Fruit fly (Drosophila melanogaster) whole organism, embryonic: ENCODE measurements around the gene crm.

Experiments used
- Atf-2 ChIP-seq: fragments of 200-800 bp; sonication (Bioruptor generic); optimal IDR thresholded peaks from 2 replicates; lab custom pipeline; 2016; ENCODE audit warnings: missing biosample characterization, missing genetic modification characterization
- BEAF-32 ChIP-seq: fragments of 200-800 bp; sonication (Bioruptor generic); optimal IDR thresholded peaks from 3 replicates; lab custom pipeline; 2017; ENCODE audit warnings: missing biosample characterization, missing genetic modification characterization, mild to moderate bottlenecking, moderate library complexity, missing genetic modification reagents
- CG10366 ChIP-seq: fragments of 200-800 bp; sonication (Bioruptor generic); IDR thresholded peaks from 2 replicates; pipeline ENCODE4 v1.3.6; 2022; ENCODE audit warnings: missing biosample characterization, missing genetic modification characterization
- CG10979 ChIP-seq: fragments of 200-800 bp; sonication (Bioruptor generic); optimal IDR thresholded peaks from 2 replicates; lab custom pipeline; 2018; ENCODE audit warnings: missing biosample characterization, mild to moderate bottlenecking, missing genetic modification characterization, moderate library complexity
- CG11723 ChIP-seq: fragments of 200-800 bp; sonication (Bioruptor generic); optimal IDR thresholded peaks from 2 replicates; lab custom pipeline; 2017; ENCODE audit warnings: missing biosample characterization, mild to moderate bottlenecking, missing genetic modification characterization
- CG14050 ChIP-seq: fragments of 200-800 bp; sonication (Bioruptor generic); IDR thresholded peaks from 3 replicates; pipeline ENCODE4 v1.3.6; 2022; ENCODE audit warnings: missing biosample characterization, missing genetic modification characterization
- CG1529 ChIP-seq: fragments of 200-800 bp; sonication (Bioruptor generic); optimal IDR thresholded peaks from 3 replicates; lab custom pipeline; 2018; ENCODE audit warnings: missing biosample characterization, missing genetic modification characterization
- CG16815 ChIP-seq: fragments of 200-800 bp; sonication (Bioruptor generic); optimal IDR thresholded peaks from 3 replicates; lab custom pipeline; 2017; ENCODE audit warnings: missing biosample characterization, mild to moderate bottlenecking, missing genetic modification characterization
- CG17359 ChIP-seq: fragments of 200-800 bp; sonication (Bioruptor generic); optimal IDR thresholded peaks from 3 replicates; lab custom pipeline; 2018; ENCODE audit warnings: missing biosample characterization, mild to moderate bottlenecking, missing genetic modification characterization, moderate library complexity
- CG17385 ChIP-seq: fragments of 200-800 bp; sonication (Bioruptor generic); optimal IDR thresholded peaks from 3 replicates; lab custom pipeline; 2018; ENCODE audit warnings: missing biosample characterization, mild to moderate bottlenecking, missing genetic modification characterization
- CG17912 ChIP-seq: fragments of 200-800 bp; sonication (Bioruptor generic); optimal IDR thresholded peaks from 2 replicates; lab custom pipeline; 2018; ENCODE audit warnings: missing biosample characterization, mild to moderate bottlenecking, missing genetic modification characterization
- CG1792 ChIP-seq: fragments of 200-800 bp; sonication (Bioruptor generic); optimal IDR thresholded peaks from 2 replicates; lab custom pipeline; 2016; ENCODE audit warnings: missing biosample characterization, missing genetic modification characterization
- CG2712 ChIP-seq: fragments of 200-800 bp; optimal IDR thresholded peaks from 3 replicates; lab custom pipeline; 2019; ENCODE audit warnings: missing biosample characterization, mild to moderate bottlenecking, missing genetic modification characterization, moderate library complexity
- CG32767 ChIP-seq: fragments of 200-800 bp; sonication (Bioruptor generic); IDR thresholded peaks from 2 replicates; pipeline ENCODE4 v1.3.6; 2022; ENCODE audit warnings: missing biosample characterization, missing genetic modification characterization
- CG34422 ChIP-seq: fragments of 200-800 bp; sonication (Bioruptor generic); IDR thresholded peaks from 3 replicates; pipeline ENCODE4 v1.3.6; 2022; ENCODE audit warnings: missing biosample characterization, missing genetic modification characterization
- CG3726 ChIP-seq: fragments of 200-800 bp; sonication (Bioruptor generic); IDR thresholded peaks from 3 replicates; pipeline ENCODE4, ENCODE4 v1.3.6; 2022; ENCODE audit warnings: missing biosample characterization, missing genetic modification characterization
- CG3995 ChIP-seq: fragments of 200-800 bp; sonication (Bioruptor generic); optimal IDR thresholded peaks from 3 replicates; lab custom pipeline; 2016; ENCODE audit warnings: missing biosample characterization, missing genetic modification characterization
- CG42726 ChIP-seq: fragments of 200-800 bp; sonication (Bioruptor generic); IDR thresholded peaks from 2 replicates; pipeline ENCODE4 v1.3.6; 2022; ENCODE audit warnings: missing biosample characterization, missing genetic modification characterization; ENCODE audit not compliant: partially characterized antibody
- CG4854 ChIP-seq: fragments of 200-800 bp; sonication (Bioruptor generic); optimal IDR thresholded peaks from 2 replicates; lab custom pipeline; 2016; ENCODE audit warnings: missing biosample characterization, missing genetic modification characterization, inconsistent platforms
- CG6254 ChIP-seq: fragments of 200-800 bp; sonication (Bioruptor generic); optimal IDR thresholded peaks from 3 replicates; lab custom pipeline; 2017; ENCODE audit warnings: mild to moderate bottlenecking, missing biosample characterization, missing genetic modification reagents, missing genetic modification characterization
- CG6272 ChIP-seq: fragments of 200-800 bp; sonication (Bioruptor generic); IDR thresholded peaks from 2 replicates; pipeline ENCODE4 v1.3.6; 2022; ENCODE audit warnings: missing biosample characterization, missing genetic modification characterization
- CG6689 ChIP-seq: fragments of 200-800 bp; sonication (Bioruptor generic); IDR thresholded peaks from 2 replicates; pipeline ENCODE4 v1.3.6; 2022; ENCODE audit warnings: missing biosample characterization, missing genetic modification characterization
- CG7556 ChIP-seq: fragments of 200-800 bp; sonication (Bioruptor generic); optimal IDR thresholded peaks from 2 replicates; lab custom pipeline; 2017; ENCODE audit warnings: missing biosample characterization, mild to moderate bottlenecking, missing genetic modification characterization
- CG7839 ChIP-seq: fragments of 200-800 bp; sonication (Bioruptor generic); optimal IDR thresholded peaks from 3 replicates; lab custom pipeline; 2018; ENCODE audit warnings: missing biosample characterization, mild to moderate bottlenecking, missing genetic modification characterization, moderate library complexity
- CG8388 ChIP-seq: fragments of 200-800 bp; sonication (Bioruptor generic); optimal IDR thresholded peaks from 2 replicates; lab custom pipeline; 2019; ENCODE audit warnings: missing biosample characterization, mild to moderate bottlenecking, missing genetic modification characterization, moderate library complexity
- CG9215 ChIP-seq: fragments of 200-800 bp; sonication (Bioruptor generic); IDR thresholded peaks from 2 replicates; pipeline ENCODE4 v1.3.6; 2022; ENCODE audit warnings: missing biosample characterization, missing genetic modification characterization
- CkIIα-i1 ChIP-seq: fragments of 200-800 bp; sonication (Bioruptor generic); IDR thresholded peaks from 2 replicates; pipeline ENCODE4 v1.3.6; 2022; ENCODE audit warnings: missing biosample characterization, missing genetic modification characterization
- D19B ChIP-seq: fragments of 200-800 bp; sonication (Bioruptor generic); optimal IDR thresholded peaks from 2 replicates; lab custom pipeline; 2017; ENCODE audit warnings: missing biosample characterization, mild to moderate bottlenecking, missing genetic modification characterization
- Gsc ChIP-seq: fragments of 200-800 bp; sonication (Bioruptor generic); IDR thresholded peaks from 2 replicates; pipeline ENCODE4 v1.3.6; 2022; ENCODE audit warnings: missing biosample characterization, missing genetic modification characterization
- HLH54F ChIP-seq: fragments of 200-800 bp; sonication (Bioruptor generic); optimal IDR thresholded peaks from 3 replicates; lab custom pipeline; 2016; ENCODE audit warnings: missing biosample characterization, missing genetic modification characterization
- Mad ChIP-seq: fragments of 200-800 bp; sonication (Bioruptor generic); optimal IDR thresholded peaks from 2 replicates; lab custom pipeline; 2016; ENCODE audit warnings: missing biosample characterization, missing genetic modification characterization
- Max ChIP-seq: fragments of 200-800 bp; sonication (Bioruptor generic); optimal IDR thresholded peaks from 2 replicates; lab custom pipeline; 2016; ENCODE audit warnings: missing biosample characterization, mild to moderate bottlenecking, missing genetic modification characterization
- NC2β ChIP-seq: fragments of 200-800 bp; sonication (Bioruptor generic); optimal IDR thresholded peaks from 2 replicates; lab custom pipeline; 2016; ENCODE audit warnings: missing biosample characterization, missing genetic modification characterization
- NFAT ChIP-seq: fragments of 200-800 bp; sonication (Bioruptor generic); IDR thresholded peaks from 2 replicates; pipeline ENCODE4 v1.3.6; 2022; ENCODE audit warnings: missing biosample characterization, missing genetic modification characterization
- Nf-YA ChIP-seq: fragments of 200-800 bp; sonication (Bioruptor generic); IDR thresholded peaks from 2 replicates; pipeline ENCODE4 v1.3.6; 2022; ENCODE audit warnings: missing biosample characterization, missing genetic modification characterization
- Spps ChIP-seq: fragments of 200-800 bp; sonication (Bioruptor generic); optimal IDR thresholded peaks from 2 replicates; lab custom pipeline; 2018; ENCODE audit warnings: missing biosample characterization, mild to moderate bottlenecking, missing genetic modification characterization
- bowl ChIP-seq: fragments of 200-800 bp; sonication (Bioruptor generic); IDR thresholded peaks from 2 replicates; pipeline ENCODE4 v1.3.6; 2022; ENCODE audit warnings: missing biosample characterization, missing genetic modification characterization
- emc ChIP-seq: fragments of 200-800 bp; sonication (Bioruptor generic); optimal IDR thresholded peaks from 2 replicates; lab custom pipeline; 2016; ENCODE audit warnings: missing biosample characterization, missing genetic modification characterization
- ems ChIP-seq: fragments of 200-800 bp; sonication (Bioruptor generic); optimal IDR thresholded peaks from 3 replicates; lab custom pipeline; 2016; ENCODE audit warnings: missing biosample characterization, missing genetic modification characterization
- gce ChIP-seq: fragments of 200-800 bp; sonication (Bioruptor generic); IDR thresholded peaks from 3 replicates; pipeline ENCODE4 v1.3.6; 2022; ENCODE audit warnings: missing biosample characterization, missing genetic modification characterization
- gcm2 ChIP-seq: fragments of 200-800 bp; sonication (Bioruptor generic); optimal IDR thresholded peaks from 2 replicates; lab custom pipeline; 2016; ENCODE audit warnings: missing biosample characterization, missing genetic modification characterization
- ind ChIP-seq: fragments of 200-800 bp; sonication (Bioruptor generic); optimal IDR thresholded peaks from 3 replicates; lab custom pipeline; 2016; ENCODE audit warnings: missing biosample characterization, missing genetic modification characterization
- lab ChIP-seq: fragments of 200-800 bp; sonication (Bioruptor generic); optimal IDR thresholded peaks from 3 replicates; lab custom pipeline; 2017; ENCODE audit warnings: missing biosample characterization, missing genetic modification characterization, mild to moderate bottlenecking, moderate library complexity, missing genetic modification reagents
- lov ChIP-seq, 2 experiments: fragments of 200-800 bp in 1 of 2; fragments of >200 bp in 1 of 2; sonication (Bioruptor generic) in 1 of 2; IDR thresholded peaks in 1 of 2; optimal IDR thresholded peaks in 1 of 2; 2 replicates in 1 of 2; 3 replicates in 1 of 2; pipeline versions ENCODE4 v1.3.6 to Lab custom; 2017 to 2022; ENCODE audit warnings: missing biosample characterization in 1 of 2, missing genetic modification characterization in 1 of 2
- mld ChIP-seq: fragments of 200-800 bp; sonication (Bioruptor generic); IDR thresholded peaks from 3 replicates; pipeline ENCODE4 v1.3.6; 2022; ENCODE audit warnings: missing biosample characterization, missing genetic modification characterization; ENCODE audit not compliant: partially characterized antibody
- nom ChIP-seq: fragments of 200-800 bp; sonication (Bioruptor generic); optimal IDR thresholded peaks from 2 replicates; lab custom pipeline; 2017; ENCODE audit warnings: missing biosample characterization, missing genetic modification characterization, mild to moderate bottlenecking, moderate library complexity, missing genetic modification reagents
- odd ChIP-seq: fragments of 200-800 bp; sonication (Bioruptor generic); optimal IDR thresholded peaks from 2 replicates; lab custom pipeline; 2017; ENCODE audit warnings: missing biosample characterization, mild to moderate bottlenecking, missing genetic modification characterization
- pum ChIP-seq: fragments of 200-800 bp; sonication (Bioruptor generic); optimal IDR thresholded peaks from 2 replicates; lab custom pipeline; 2016; ENCODE audit warnings: missing biosample characterization, missing genetic modification characterization
- wor ChIP-seq: fragments of 200-800 bp; sonication (Bioruptor generic); IDR thresholded peaks from 2 replicates; pipeline ENCODE4 v1.3.6; 2022; ENCODE audit warnings: missing biosample characterization, missing genetic modification characterization
- z ChIP-seq: fragments of 200-800 bp; sonication (Bioruptor generic); IDR thresholded peaks from 3 replicates; pipeline ENCODE4 v1.3.6; 2022; ENCODE audit warnings: missing biosample characterization, missing genetic modification characterization

Gene crm

dm6 chrX:2786553-2787118 is 48.1 kb upstream of the crm start (continued):
- TF ChIP-seq CG17359 (peak; percentile 93), NC2β (GFP tag; lab: Kevin White, UChicago) (peak; percentile 70), CG14050 (GFP tag; lab: Robert Waterston, UW) (peak; percentile 89), CG1792 (peak; percentile 79), lov (optimal IDR thresholded peaks at IDR 0.05; lab: Kevin White, UChicago) (no peak), lov (GFP tag; IDR thresholded peaks at IDR 0.05; lab: Robert Waterston, UW) (peak; percentile 66; the same call in 1 of the 3 replicates), bowl (GFP tag; lab: Robert Waterston, UW) (peak; percentile 89), Mad (GFP tag; lab: Kevin White, UChicago) (peak; percentile 85), Atf-2 (GFP tag; lab: Kevin White, UChicago) (peak; percentile 79), Nf-YA (GFP tag; lab: Robert Waterston, UW) (peak; percentile 86), z (GFP tag; lab: Robert Waterston, UW) (0 out of 3 replicates have a peak, but pooled peaks have one; percentile 47), CG7839 (tag; lab: Kevin White, UChicago) (peak; percentile 92), mld (GFP tag; lab: Robert Waterston, UW) (no peak), CG3726 (GFP tag; lab: Robert Waterston, UW) (peak; percentile 92), BEAF-32 (GFP tag; lab: Kevin White, UChicago) (no peak), CG6272 (GFP tag; lab: Robert Waterston, UW) (peak; percentile 85), CG6254 (GFP tag; lab: Kevin White, UChicago) (peak; percentile 51), emc (GFP tag; lab: Kevin White, UChicago) (peak; percentile 80), ind (GFP tag; lab: Kevin White, UChicago) (peak; percentile 93), nom (peak; percentile 73), CG17912 (GFP tag; lab: Kevin White, UChicago) (no peak), gce (peak; percentile 91), Gsc (GFP tag; lab: Robert Waterston, UW) (peak; percentile 74), CG6689 (GFP tag; lab: Robert Waterston, UW) (peak; percentile 91), CG7556 (peak; percentile 59), CG32767 (GFP tag; lab: Robert Waterston, UW) (peak; percentile 86), CG17385 (peak; percentile 81), CG34422 (GFP tag; lab: Robert Waterston, UW) (peak; percentile 93), lab (GFP tag; lab: Kevin White, UChicago) (peak; percentile 93), wor (GFP tag; lab: Robert Waterston, UW) (peak; percentile 75), ems (GFP tag; lab: Kevin White, UChicago) (peak; percentile 85), pum (GFP tag; lab: Kevin White, UChicago) (peak; percentile 73), odd (GFP tag; lab: Kevin White, UChicago) (peak; percentile 51), CG3995 (GFP tag; lab: Kevin White, UChicago) (peak; percentile 67), CkIIα-i1 (GFP tag; lab: Robert Waterston, UW) (peak; percentile 69; the same call in 1 of the 2 replicates), Spps (peak; percentile 10), gcm2 (GFP tag; lab: Kevin White, UChicago) (peak; percentile 71), CG11723 (GFP tag; lab: Kevin White, UChicago) (peak; percentile 59), CG1529 (GFP tag; lab: Kevin White, UChicago) (peak; percentile 50), NFAT (GFP tag; lab: Robert Waterston, UW) (peak; percentile 93), CG16815 (GFP tag; lab: Kevin White, UChicago) (peak; percentile 62), CG42726 (GFP tag; lab: Robert Waterston, UW) (no peak), CG8388 (peak; percentile 76), CG4854 (GFP tag; lab: Kevin White, UChicago) (peak; percentile 75), CG10366 (GFP tag; lab: Robert Waterston, UW) (peak; percentile 93), Max (peak; percentile 81), D19B (peak; percentile 76), HLH54F (GFP tag; lab: Kevin White, UChicago) (peak; percentile 86), CG2712 (peak; percentile 73), CG9215 (GFP tag; lab: Robert Waterston, UW) (peak; percentile 87), CG10979 (peak; percentile 78)
